Fruit fly (Drosophila melanogaster) whole organism, embryonic: ENCODE measurements around the gene CG43407.

ENCODE experiments used
- Awh ChIP-seq: fragments of 200-800 bp; sonication (Bioruptor generic); IDR thresholded peaks from 2 replicates; pipeline ENCODE4, ENCODE4 v1.3.6; 2022; ENCODE audit warnings: missing biosample characterization, missing genetic modification characterization
- CG10462 ChIP-seq: fragments of 200-800 bp; sonication (Bioruptor generic); optimal IDR thresholded peaks from 2 replicates; lab custom pipeline; 2016; ENCODE audit warnings: missing biosample characterization, missing genetic modification characterization
- CG11456 ChIP-seq: fragments of 200-800 bp; sonication (Bioruptor generic); IDR thresholded peaks from 3 replicates; pipeline ENCODE4 v1.3.6; 2022; ENCODE audit warnings: missing biosample characterization, missing genetic modification characterization
- CG11723 ChIP-seq: fragments of 200-800 bp; sonication (Bioruptor generic); optimal IDR thresholded peaks from 2 replicates; lab custom pipeline; 2017; ENCODE audit warnings: missing biosample characterization, mild to moderate bottlenecking, missing genetic modification characterization
- CG12299 ChIP-seq: fragments of 200-800 bp; sonication (Bioruptor generic); optimal IDR thresholded peaks from 2 replicates; lab custom pipeline; 2018; ENCODE audit warnings: missing biosample characterization, mild to moderate bottlenecking, missing genetic modification characterization
- CG13287 ChIP-seq: fragments of 200-800 bp; sonication (Bioruptor generic); IDR thresholded peaks from 2 replicates; pipeline ENCODE4 v1.3.6; 2022; ENCODE audit warnings: missing biosample characterization, missing genetic modification characterization; ENCODE audit not compliant: partially characterized antibody
- CG14710 ChIP-seq: fragments of 200-800 bp; sonication (Bioruptor generic); optimal IDR thresholded peaks from 3 replicates; lab custom pipeline; 2019; ENCODE audit warnings: missing biosample characterization, mild to moderate bottlenecking, missing genetic modification characterization, moderate library complexity
- CG15269 ChIP-seq: fragments of 200-800 bp; sonication (Bioruptor generic); optimal IDR thresholded peaks from 2 replicates; lab custom pipeline; 2018; ENCODE audit warnings: missing biosample characterization, mild to moderate bottlenecking, missing genetic modification characterization, moderate library complexity
- CG15479 ChIP-seq: fragments of 200-800 bp; sonication (Bioruptor generic); optimal IDR thresholded peaks from 3 replicates; lab custom pipeline; 2019; ENCODE audit warnings: missing biosample characterization, mild to moderate bottlenecking, missing genetic modification characterization, moderate library complexity
- CG1602 ChIP-seq: fragments of 200-800 bp; sonication (Bioruptor generic); optimal IDR thresholded peaks from 3 replicates; lab custom pipeline; 2016; ENCODE audit warnings: missing biosample characterization, missing genetic modification characterization
- CG16815 ChIP-seq: fragments of 200-800 bp; sonication (Bioruptor generic); optimal IDR thresholded peaks from 3 replicates; lab custom pipeline; 2017; ENCODE audit warnings: missing biosample characterization, mild to moderate bottlenecking, missing genetic modification characterization
- CG17912 ChIP-seq: fragments of 200-800 bp; sonication (Bioruptor generic); optimal IDR thresholded peaks from 2 replicates; lab custom pipeline; 2018; ENCODE audit warnings: missing biosample characterization, mild to moderate bottlenecking, missing genetic modification characterization
- CG2712 ChIP-seq: fragments of 200-800 bp; optimal IDR thresholded peaks from 3 replicates; lab custom pipeline; 2019; ENCODE audit warnings: missing biosample characterization, mild to moderate bottlenecking, missing genetic modification characterization, moderate library complexity
- CG3163 ChIP-seq: fragments of 200-800 bp; sonication (Bioruptor generic); optimal IDR thresholded peaks from 3 replicates; lab custom pipeline; 2016; ENCODE audit warnings: missing biosample characterization, missing genetic modification characterization
- CG34376 ChIP-seq: fragments of 200-800 bp; sonication (Bioruptor generic); optimal IDR thresholded peaks from 2 replicates; lab custom pipeline; 2018; ENCODE audit warnings: missing biosample characterization, mild to moderate bottlenecking, missing genetic modification characterization
- CG4404 ChIP-seq: fragments of 200-800 bp; sonication (Bioruptor generic); IDR thresholded peaks from 2 replicates; pipeline ENCODE4 v1.3.6; 2022; ENCODE audit warnings: missing biosample characterization, missing genetic modification characterization
- CG4854 ChIP-seq: fragments of 200-800 bp; sonication (Bioruptor generic); optimal IDR thresholded peaks from 2 replicates; lab custom pipeline; 2016; ENCODE audit warnings: missing biosample characterization, missing genetic modification characterization, inconsistent platforms
- CG6175 ChIP-seq: fragments of 200-800 bp; sonication (Bioruptor generic); IDR thresholded peaks from 3 replicates; pipeline ENCODE4 v1.3.6; 2022; ENCODE audit warnings: missing biosample characterization, missing genetic modification characterization
- CG6854 ChIP-seq: fragments of 200-800 bp; sonication (Bioruptor generic); optimal IDR thresholded peaks from 3 replicates; lab custom pipeline; 2017; ENCODE audit warnings: missing biosample characterization, mild to moderate bottlenecking, missing genetic modification characterization
- CG7963 ChIP-seq: fragments of 200-800 bp; sonication (Bioruptor generic); IDR thresholded peaks from 3 replicates; pipeline ENCODE4 v1.3.6; 2022; ENCODE audit warnings: missing biosample characterization, missing genetic modification characterization; ENCODE audit not compliant: partially characterized antibody
- CG8765 ChIP-seq: fragments of 200-800 bp; sonication (Bioruptor generic); IDR thresholded peaks from 2 replicates; pipeline ENCODE4 v1.3.6; 2022; ENCODE audit warnings: missing biosample characterization, missing genetic modification characterization
- CTCF ChIP-seq: fragments of 200-800 bp; sonication (Bioruptor generic); optimal IDR thresholded peaks from 2 replicates; lab custom pipeline; 2017; ENCODE audit warnings: missing biosample characterization, mild to moderate bottlenecking, missing genetic modification characterization, moderate library complexity
- CkIIα-i1 ChIP-seq: fragments of 200-800 bp; sonication (Bioruptor generic); IDR thresholded peaks from 2 replicates; pipeline ENCODE4 v1.3.6; 2022; ENCODE audit warnings: missing biosample characterization, missing genetic modification characterization
- CoRest ChIP-seq: fragments of 200-800 bp; sonication (Bioruptor generic); optimal IDR thresholded peaks from 3 replicates; lab custom pipeline; 2018; ENCODE audit warnings: missing biosample characterization, mild to moderate bottlenecking, missing genetic modification characterization, moderate library complexity
- Dbx ChIP-seq: fragments of 200-800 bp; sonication (Bioruptor generic); IDR thresholded peaks from 3 replicates; pipeline ENCODE4 v1.3.6; 2022; ENCODE audit warnings: missing biosample characterization, missing genetic modification characterization
- Dll ChIP-seq: fragments of 200-800 bp; sonication (Bioruptor generic); IDR thresholded peaks from 4 replicates; pipeline ENCODE4 v1.3.6; 2022; ENCODE audit warnings: missing biosample characterization, missing genetic modification characterization; ENCODE audit not compliant: partially characterized antibody
- Eip74EF ChIP-seq, 2 experiments: fragments of 200-800 bp in 1 of 2; fragments of >200 bp in 1 of 2; sonication (Bioruptor generic) in 1 of 2; optimal IDR thresholded peaks; 2 replicates each; lab custom pipeline; 2017 to 2019; ENCODE audit warnings: missing biosample characterization in 2 of 2, missing genetic modification characterization in 2 of 2, mild to moderate bottlenecking in 1 of 2, moderate library complexity in 1 of 2
- Fer1 ChIP-seq: fragments of 200-800 bp; sonication (Bioruptor generic); optimal IDR thresholded peaks from 2 replicates; lab custom pipeline; 2017; ENCODE audit warnings: missing biosample characterization, mild to moderate bottlenecking, missing genetic modification characterization
- Fer3 ChIP-seq: fragments of 200-800 bp; sonication (Bioruptor generic); optimal IDR thresholded peaks from 2 replicates; lab custom pipeline; 2018; ENCODE audit warnings: missing biosample characterization, mild to moderate bottlenecking, missing genetic modification characterization, moderate library complexity
- HmgZ ChIP-seq: fragments of 200-800 bp; sonication (Bioruptor generic); optimal IDR thresholded peaks from 2 replicates; lab custom pipeline; 2018; ENCODE audit warnings: missing biosample characterization, mild to moderate bottlenecking, missing genetic modification characterization
- Hr39 ChIP-seq: fragments of >200 bp; optimal IDR thresholded peaks from 2 replicates; lab custom pipeline; 2017
- Jarid2 ChIP-seq: fragments of 200-800 bp; sonication (Bioruptor generic); optimal IDR thresholded peaks from 3 replicates; lab custom pipeline; 2017; ENCODE audit warnings: mild to moderate bottlenecking, missing biosample characterization, missing genetic modification reagents, missing genetic modification characterization
- Kr ChIP-seq: fragments of 200-800 bp; sonication (Bioruptor generic); optimal IDR thresholded peaks from 2 replicates; lab custom pipeline; 2017; ENCODE audit warnings: missing biosample characterization, mild to moderate bottlenecking, missing genetic modification characterization
- Meics ChIP-seq: fragments of 200-800 bp; sonication (Bioruptor generic); optimal IDR thresholded peaks from 2 replicates; lab custom pipeline; 2017; ENCODE audit warnings: missing biosample characterization, mild to moderate bottlenecking, missing genetic modification characterization
- bigmax ChIP-seq: fragments of 200-800 bp; sonication (Bioruptor generic); optimal IDR thresholded peaks from 2 replicates; lab custom pipeline; 2018; ENCODE audit warnings: missing biosample characterization, mild to moderate bottlenecking, missing genetic modification characterization
- cato ChIP-seq: fragments of 200-800 bp; sonication (Bioruptor generic); optimal IDR thresholded peaks from 2 replicates; lab custom pipeline; 2016; ENCODE audit warnings: missing biosample characterization, missing genetic modification characterization, borderline replicate concordance
- cwo ChIP-seq: fragments of 200-800 bp; sonication (Bioruptor generic); optimal IDR thresholded peaks from 3 replicates; lab custom pipeline; 2017; ENCODE audit warnings: missing biosample characterization, missing genetic modification characterization, mild to moderate bottlenecking, moderate library complexity, missing genetic modification reagents
- danr ChIP-seq: fragments of 200-800 bp; sonication (Bioruptor generic); IDR thresholded peaks from 2 replicates; pipeline ENCODE4 v1.3.6; 2022; ENCODE audit warnings: missing biosample characterization, missing genetic modification characterization
- dm ChIP-seq: fragments of 200-800 bp; sonication (Bioruptor generic); optimal IDR thresholded peaks from 3 replicates; lab custom pipeline; 2016; ENCODE audit warnings: missing biosample characterization, missing genetic modification characterization
- ewg ChIP-seq: fragments of 200-800 bp; sonication (Bioruptor generic); optimal IDR thresholded peaks from 3 replicates; lab custom pipeline; 2017; ENCODE audit warnings: mild to moderate bottlenecking, missing biosample characterization, missing genetic modification reagents, missing genetic modification characterization
- grn ChIP-seq: fragments of 200-800 bp; sonication (Bioruptor generic); optimal IDR thresholded peaks from 3 replicates; lab custom pipeline; 2017; ENCODE audit warnings: missing biosample characterization, missing genetic modification characterization
- gro ChIP-seq: fragments of 200-800 bp; sonication (Bioruptor generic); optimal IDR thresholded peaks from 2 replicates; lab custom pipeline; 2016; ENCODE audit warnings: missing biosample characterization, missing genetic modification characterization
- insv ChIP-seq, 2 experiments: fragments of 200-800 bp; sonication (Bioruptor generic); optimal IDR thresholded peaks; 3 replicates each; lab custom pipeline; 2016 to 2018; ENCODE audit warnings: missing biosample characterization in 2 of 2, missing genetic modification characterization in 2 of 2
- ken ChIP-seq: fragments of 200-800 bp; sonication (Bioruptor generic); IDR thresholded peaks from 3 replicates; pipeline ENCODE4 v1.3.6; 2022; ENCODE audit warnings: missing biosample characterization, missing genetic modification characterization
- onecut ChIP-seq: fragments of 200-800 bp; sonication (Bioruptor generic); IDR thresholded peaks from 2 replicates; pipeline ENCODE4 v1.3.6; 2022; ENCODE audit warnings: missing biosample characterization, missing genetic modification characterization
- prd ChIP-seq, 3 experiments: fragments of >200 bp in 2 of 3; fragments of 200-800 bp in 1 of 3; sonication (Bioruptor generic) in 1 of 3; optimal IDR thresholded peaks in 2 of 3; IDR thresholded peaks in 1 of 3; 2 replicates in 2 of 3; 3 replicates in 1 of 3; pipeline versions ENCODE4 v1.3.6 to Lab custom; 2017 to 2022; ENCODE audit warnings: missing biosample characterization in 1 of 3, missing genetic modification characterization in 1 of 3
- pzg ChIP-seq: fragments of 200-800 bp; sonication (Bioruptor generic); optimal IDR thresholded peaks from 3 replicates; lab custom pipeline; 2018; ENCODE audit warnings: missing biosample characterization, mild to moderate bottlenecking, missing genetic modification characterization, moderate library complexity
- so ChIP-seq: fragments of 200-800 bp; sonication (Bioruptor generic); IDR thresholded peaks from 3 replicates; pipeline ENCODE4 v1.3.6; 2022; ENCODE audit warnings: missing biosample characterization, missing genetic modification characterization
- tap ChIP-seq: fragments of 200-800 bp; optimal IDR thresholded peaks from 3 replicates; lab custom pipeline; 2019; ENCODE audit warnings: missing biosample characterization, mild to moderate bottlenecking, missing genetic modification characterization, moderate library complexity
- toy ChIP-seq: fragments of 200-800 bp; sonication (Bioruptor generic); IDR thresholded peaks from 2 replicates; pipeline ENCODE4 v1.3.6; 2022; ENCODE audit warnings: missing biosample characterization, missing genetic modification characterization
- usp ChIP-seq: fragments of >200 bp; optimal IDR thresholded peaks from 2 replicates; lab custom pipeline; 2017; ENCODE audit warnings: missing biosample characterization, missing genetic modification characterization

CG43407 gene

DNA sequence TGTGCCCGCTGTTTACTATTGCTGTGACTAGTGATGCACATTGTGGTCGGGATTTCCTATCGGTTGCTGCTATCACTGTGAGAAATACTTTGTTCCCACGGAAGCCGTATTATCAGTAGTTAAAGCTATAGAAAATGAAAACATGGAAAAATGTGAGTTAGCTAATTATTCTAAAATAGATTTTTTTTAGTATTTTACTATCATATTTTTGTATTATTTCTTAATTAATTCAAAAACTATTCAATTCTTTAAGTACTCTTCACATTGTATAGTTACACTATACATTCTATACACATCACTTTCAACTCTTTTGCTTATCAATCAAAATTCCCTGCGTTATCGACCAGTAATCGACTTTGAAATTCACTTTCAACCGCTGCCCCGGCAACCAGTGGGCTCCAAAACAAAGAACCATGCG lies 44.5 kb upstream of the CG43407 start, which contains the start of the genes Naxd and CG14079 (continued):
- TF ChIP-seq CG11723 = no peak
- no peak for TF ChIP-seq cwo (GFP tag; lab: Kevin White, UChicago)
- TF ChIP-seq usp = no peak
- TF ChIP-seq Hr39 (lab: Kevin White, UChicago) = no peak
- peak; percentile 24 for TF ChIP-seq pzg (GFP tag; lab: Kevin White, UChicago)
- peak; percentile 76 for TF ChIP-seq ken (GFP tag; lab: Robert Waterston, UW)
- TF ChIP-seq CG16815 (GFP tag; lab: Kevin White, UChicago) = peak; percentile 58
- TF ChIP-seq CG11456 = peak; percentile 73; the same call in 2 of the 3 replicates
- TF ChIP-seq dm (GFP tag; lab: Kevin White, UChicago) = no peak
- TF ChIP-seq Kr = no peak
- TF ChIP-seq CG4404 = 0 out of 2 replicates have a peak, but pooled peaks have one; percentile 22
- TF ChIP-seq onecut (GFP tag; lab: Robert Waterston, UW) = no peak
- TF ChIP-seq danr (GFP tag; lab: Robert Waterston, UW) = no peak
- no peak for TF ChIP-seq CG13287 (GFP tag; lab: Robert Waterston, UW)
- TF ChIP-seq bigmax (GFP tag; lab: Kevin White, UChicago) = no peak
- no peak for TF ChIP-seq CG10462 (GFP tag; lab: Kevin White, UChicago)
- no peak for TF ChIP-seq grn (GFP tag; lab: Kevin White, UChicago)
- TF ChIP-seq CoRest (tag; lab: Kevin White, UChicago) = peak; percentile 84
- TF ChIP-seq CTCF (GFP tag; lab: Kevin White, UChicago) = no peak
- TF ChIP-seq Eip74EF (GFP tag; optimal IDR thresholded peaks at IDR 0.05; lab: Kevin White, UChicago) = peak in 1 of 2 experiments; percentile 45
- no peak for TF ChIP-seq CG17912
- TF ChIP-seq Fer1 (GFP tag; lab: Kevin White, UChicago) = peak; percentile 35
- TF ChIP-seq Fer3 (tag; lab: Kevin White, UChicago) = peak; percentile 40
- no peak for TF ChIP-seq Jarid2 (GFP tag; lab: Kevin White, UChicago)
- TF ChIP-seq Meics (GFP tag; lab: Kevin White, UChicago) = peak; percentile 19
- no peak for TF ChIP-seq CG34376 (GFP tag; lab: Kevin White, UChicago)
- TF ChIP-seq Awh (GFP tag; lab: Robert Waterston, UW) = peak; percentile 64; the same call in 1 of the 2 replicates
- TF ChIP-seq so = peak; percentile 45; the same call in 1 of the 3 replicates
- peak; percentile 46 for TF ChIP-seq ewg (GFP tag; lab: Kevin White, UChicago)
- 0 out of 3 replicates have a peak, but pooled peaks have one; percentile 17 for TF ChIP-seq Dbx (GFP tag; lab: Robert Waterston, UW)
- no peak for TF ChIP-seq CkIIα-i1
- no peak for TF ChIP-seq CG15479 (GFP tag; lab: Kevin White, UChicago)
- TF ChIP-seq prd (optimal IDR thresholded peaks at IDR 0.05; lab: Kevin White, UChicago) = no peak
- peak; percentile 79 for TF ChIP-seq prd (GFP tag; IDR thresholded peaks at IDR 0.05; lab: Robert Waterston, UW)
- TF ChIP-seq CG6854 (GFP tag; lab: Kevin White, UChicago) = no peak
- no peak for TF ChIP-seq tap (tag; lab: Kevin White, UChicago)
- peak; percentile 11; the same call in 1 of the 2 replicates for TF ChIP-seq CG8765
- peak; percentile 71 for TF ChIP-seq CG1602
- TF ChIP-seq Dll (GFP tag; lab: Robert Waterston, UW) = peak; percentile 39; the same call in 1 of the 4 replicates
- no peak for TF ChIP-seq toy (GFP tag; lab: Robert Waterston, UW)
- TF ChIP-seq insv (GFP tag; optimal IDR thresholded peaks at IDR 0.05; lab: Kevin White, UChicago) = no peak
- no peak for TF ChIP-seq CG7963 (GFP tag; lab: Robert Waterston, UW)
- TF ChIP-seq CG12299 (tag; lab: Kevin White, UChicago) = peak; percentile 47
- TF ChIP-seq gro (GFP tag; lab: Kevin White, UChicago) = no peak
- no peak for TF ChIP-seq CG6175 (GFP tag; lab: Robert Waterston, UW)
- peak; percentile 73 for TF ChIP-seq CG2712 (tag; lab: Kevin White, UChicago)
- TF ChIP-seq CG15269 (tag; lab: Kevin White, UChicago) = peak; percentile 77
- peak; percentile 57 for TF ChIP-seq CG14710 (tag; lab: Kevin White, UChicago)
- TF ChIP-seq CG4854 (GFP tag; lab: Kevin White, UChicago) = no peak
- peak; percentile 55 for TF ChIP-seq HmgZ (tag; lab: Kevin White, UChicago)
- TF ChIP-seq CG3163 (GFP tag; lab: Kevin White, UChicago) = peak; percentile 3
- TF ChIP-seq cato (GFP tag; lab: Kevin White, UChicago) = peak; percentile 53
